Fruit fly (Drosophila melanogaster): ENCODE results near the gene CG11977.

Gene CG11977

DNA sequence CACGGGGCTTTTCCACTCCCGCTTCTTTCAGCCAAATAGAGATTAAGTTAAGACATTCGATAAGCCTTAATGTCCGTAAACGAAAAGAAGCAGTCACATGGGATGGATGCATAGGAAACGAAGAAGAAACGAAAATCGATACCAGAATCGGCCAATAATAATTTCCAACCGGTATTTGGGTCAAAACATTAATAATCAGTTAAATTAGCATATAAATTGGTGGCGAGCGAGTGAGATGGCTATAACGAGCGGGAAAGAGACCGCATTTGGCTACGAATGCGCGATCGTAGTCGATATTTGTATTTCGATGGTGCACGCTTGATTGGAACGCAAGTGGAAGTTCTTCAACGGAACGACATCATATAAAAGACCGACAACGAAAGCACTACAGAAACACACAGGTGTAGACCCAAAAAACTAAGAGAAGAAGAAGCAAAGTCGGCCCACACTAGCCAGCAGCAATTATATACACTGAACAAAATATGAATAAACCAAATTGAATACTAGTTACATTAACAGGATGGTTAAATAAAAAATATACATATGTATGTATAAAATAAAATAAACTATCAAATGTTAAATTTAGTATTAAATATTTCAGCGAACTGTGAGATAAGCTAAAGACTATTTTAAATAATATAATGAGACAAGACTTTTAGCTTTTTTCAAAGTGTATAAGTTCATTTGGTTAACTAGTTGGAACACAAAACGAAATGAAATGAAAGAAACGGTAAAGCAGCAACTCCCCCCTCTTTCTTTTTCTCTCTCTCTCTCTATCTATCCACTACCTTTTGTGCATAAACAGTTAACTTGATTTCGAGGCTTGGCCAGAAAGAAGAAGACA is 42.8 kb upstream of the CG11977 start (continued):
- no peak for TF ChIP-seq pum (GFP tag; optimal IDR thresholded peaks at IDR 0.05)
- TF ChIP-seq CG16779 (GFP tag; IDR thresholded peaks at IDR 0.05): no peak
- no peak for TF ChIP-seq CG12744 (GFP tag; optimal IDR thresholded peaks at IDR 0.05)
- no peak for TF ChIP-seq Usf (GFP tag; optimal IDR thresholded peaks at IDR 0.05)
- no peak for TF ChIP-seq CG13624 (GFP tag; optimal IDR thresholded peaks at IDR 0.05)
- peak; percentile 74 for TF ChIP-seq gcm (GFP tag; optimal IDR thresholded peaks at IDR 0.05)
- peak; percentile 56 for TF ChIP-seq HLH3B (GFP tag; IDR thresholded peaks at IDR 0.05)
- TF ChIP-seq pan (optimal IDR thresholded peaks at IDR 0.05): no peak
- TF ChIP-seq pan (GFP tag; optimal IDR thresholded peaks at IDR 0.05 in 1 of 2, IDR thresholded peaks at IDR 0.05 in 1 of 2): no peak
- no peak for TF ChIP-seq Atf-2 (GFP tag; optimal IDR thresholded peaks at IDR 0.05)
- TF ChIP-seq ATbp (GFP tag; optimal IDR thresholded peaks at IDR 0.05): peak; percentile 63
- no peak for TF ChIP-seq dimm (GFP tag; IDR thresholded peaks at IDR 0.05)
- TF ChIP-seq unc-4 (GFP tag; IDR thresholded peaks at IDR 0.05; ENCODE audit: partially characterized antibody): no peak
- TF ChIP-seq tio (GFP tag; optimal IDR thresholded peaks at IDR 0.05): no peak
- TF ChIP-seq bowl (GFP tag; IDR thresholded peaks at IDR 0.05): no peak
- TF ChIP-seq BtbVII (GFP tag; optimal IDR thresholded peaks at IDR 0.05): no peak
- peak; percentile 29; the same call in 1 of the 2 replicates for TF ChIP-seq esg (GFP tag; conservative IDR thresholded peaks at IDR 0.05)
- no peak for TF ChIP-seq gce (GFP tag; IDR thresholded peaks at IDR 0.05)
- TF ChIP-seq CG12219 (GFP tag; optimal IDR thresholded peaks at IDR 0.05): no peak
- no peak for TF ChIP-seq ara (GFP tag; IDR thresholded peaks at IDR 0.05)
- TF ChIP-seq NC2β (GFP tag; optimal IDR thresholded peaks at IDR 0.05): no peak
- TF ChIP-seq CG14667 (GFP tag; IDR thresholded peaks at IDR 0.05): no peak
- TF ChIP-seq trem (tag; optimal IDR thresholded peaks at IDR 0.05): peak; percentile 80
- peak; percentile 69 for TF ChIP-seq CG8924 (tag; optimal IDR thresholded peaks at IDR 0.05)
- no peak for TF ChIP-seq CG8359 (GFP tag; optimal IDR thresholded peaks at IDR 0.05; ENCODE audit: borderline replicate concordance)
- TF ChIP-seq HmgZ (tag; optimal IDR thresholded peaks at IDR 0.05): no peak
- no peak for TF ChIP-seq tna (GFP tag; IDR thresholded peaks at IDR 0.05; ENCODE audit: partially characterized antibody)
- no peak for TF ChIP-seq CG11696 (GFP tag; IDR thresholded peaks at IDR 0.05)
- TF ChIP-seq CG15696 (tag; optimal IDR thresholded peaks at IDR 0.05): no peak
- no peak for TF ChIP-seq Mes4 (GFP tag; optimal IDR thresholded peaks at IDR 0.05)
- TF ChIP-seq tin (GFP tag; optimal IDR thresholded peaks at IDR 0.05): peak; percentile 12
- TF ChIP-seq CG34422 (GFP tag; IDR thresholded peaks at IDR 0.05): 0 out of 3 replicates have a peak, but pooled peaks have one; percentile 54
- no peak for TF ChIP-seq CG1647 (GFP tag; optimal IDR thresholded peaks at IDR 0.05)
- TF ChIP-seq sr (GFP tag; IDR thresholded peaks at IDR 0.05): no peak
- TF ChIP-seq YL-1 (GFP tag; optimal IDR thresholded peaks at IDR 0.05): no peak
- peak; percentile 68 for TF ChIP-seq PHDP (tag; optimal IDR thresholded peaks at IDR 0.05)
- peak; percentile 37 for TF ChIP-seq sqz (GFP tag; optimal IDR thresholded peaks at IDR 0.05)
- peak; percentile 56 for TF ChIP-seq CG2202 (tag; optimal IDR thresholded peaks at IDR 0.05)
- no peak for TF ChIP-seq HLH54F (GFP tag; optimal IDR thresholded peaks at IDR 0.05)
- TF ChIP-seq CG12769 (tag; optimal IDR thresholded peaks at IDR 0.05): peak; percentile 73
- TF ChIP-seq Med (GFP tag): no peak
- TF ChIP-seq eyg (GFP tag; optimal IDR thresholded peaks at IDR 0.05): no peak
- no peak; the same call in 1 of the 2 replicates for TF ChIP-seq lmd (GFP tag; IDR thresholded peaks at IDR 0.05)
- no peak for TF ChIP-seq Antp (GFP tag; optimal IDR thresholded peaks at IDR 0.05)
- TF ChIP-seq CG9437 (GFP tag; optimal IDR thresholded peaks at IDR 0.05): peak; percentile 37
- TF ChIP-seq Dfd (GFP tag; optimal IDR thresholded peaks at IDR 0.05): no peak
- TF ChIP-seq CG12236 (GFP tag; optimal IDR thresholded peaks at IDR 0.05): no peak
- TF ChIP-seq br (optimal IDR thresholded peaks at IDR 0.05): no peak
- TF ChIP-seq Opbp (GFP tag; IDR thresholded peaks at IDR 0.05; ENCODE audit: partially characterized antibody): no peak
- TF ChIP-seq z (GFP tag; IDR thresholded peaks at IDR 0.05): no peak
- no peak for TF ChIP-seq zfh2 (GFP tag; optimal IDR thresholded peaks at IDR 0.05)
